Worm (Caenorhabditis elegans) whole organism, mixed stage, embryonic: ENCODE data around the gene srg-6.

Experiments used
- drap-1 ChIP-seq: fragments of 200-800 bp; sonication (Bioruptor generic); optimal IDR thresholded peaks from 3 replicates; lab custom pipeline; 2018; ENCODE audit warnings: mild to moderate bottlenecking, missing genetic modification characterization, missing compliant biosample characterization
- lin-13 ChIP-seq: fragments of 150-350 bp; optimal IDR thresholded peaks from 2 replicates; lab custom pipeline; 2014; ENCODE audit warnings: missing biosample characterization, missing genetic modification characterization
- nhr-237 ChIP-seq: fragments of 150-350 bp; optimal IDR thresholded peaks from 2 replicates; lab custom pipeline; 2014; ENCODE audit warnings: missing biosample characterization, missing genetic modification characterization
- nhr-28 ChIP-seq: fragments of 150-350 bp; optimal IDR thresholded peaks from 2 replicates; lab custom pipeline; 2014; ENCODE audit warnings: missing biosample characterization, missing genetic modification characterization
- pha-4 ChIP-seq: fragments of 150-350 bp; optimal IDR thresholded peaks from 2 replicates; lab custom pipeline; 2018; ENCODE audit warnings: missing biosample characterization, missing genetic modification reagents, missing genetic modification characterization
- unc-120 ChIP-seq: sonication (generic microtip); optimal IDR thresholded peaks from 2 replicates; lab custom pipeline; 2017; ENCODE audit warnings: missing genetic modification characterization, missing compliant biosample characterization; ENCODE audit not compliant: poor library complexity, severe bottlenecking
- unc-39 ChIP-seq: fragments of 150-350 bp; optimal IDR thresholded peaks from 2 replicates; lab custom pipeline; 2014; ENCODE audit warnings: missing biosample characterization, missing genetic modification characterization

ce11 chrIII:6265911-6266310 lies at the start of gene srg-6:
- TF ChIP-seq unc-120 (tag; lab: Kevin White, UChicago) (no peak), unc-39 (tag; lab: Kevin White, UChicago) (no peak), nhr-237 (tag; lab: Kevin White, UChicago) (no peak), drap-1 (GFP tag; lab: Kevin White, UChicago) (no peak), pha-4 (no peak), nhr-28 (tag; lab: Kevin White, UChicago) (no peak), lin-13 (tag; lab: Kevin White, UChicago) (no peak)
